Worm (Caenorhabditis elegans): ENCODE data around the gene daf-7.

DNA sequence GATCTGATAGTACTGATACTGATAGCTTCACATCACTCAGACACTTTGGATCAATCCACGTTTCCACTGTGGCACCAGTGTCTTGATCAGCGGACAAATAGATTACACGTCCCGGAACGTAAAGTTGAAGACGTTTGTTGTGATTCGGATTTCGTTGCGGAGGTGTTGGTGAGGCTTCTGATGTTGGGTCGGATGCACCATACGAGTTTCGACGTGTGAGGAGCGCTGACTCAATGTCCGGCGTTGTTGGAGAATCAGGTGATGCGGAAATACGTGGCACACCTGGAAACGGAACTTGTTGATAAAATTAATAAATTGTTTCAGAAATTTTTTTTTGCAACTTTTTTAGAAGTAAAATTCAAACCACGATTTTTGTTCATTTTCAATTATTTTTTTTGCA is 32.9 kb upstream of the daf-7 start, which contains the start of gene alh-11:
- TF ChIP-seq hlh-30 (tag; optimal IDR thresholded peaks at IDR 0.05; ENCODE audit: insufficient read depth), result no peak
- TF ChIP-seq lin-39 (tag; optimal IDR thresholded peaks at IDR 0.05), result no peak
- no peak for TF ChIP-seq D1046.2 (GFP tag; IDR thresholded peaks at IDR 0.05)
- TF ChIP-seq ces-1 (GFP tag; optimal IDR thresholded peaks at IDR 0.05), result no peak
- TF ChIP-seq mep-1 (tag; optimal IDR thresholded peaks at IDR 0.05), result no peak
- no peak for TF ChIP-seq hif-1 (tag; optimal IDR thresholded peaks at IDR 0.05)
- no peak for TF ChIP-seq mdl-1 (tag; optimal IDR thresholded peaks at IDR 0.05)
- TF ChIP-seq aly-2 (tag; optimal IDR thresholded peaks at IDR 0.05), result no peak
- TF ChIP-seq nhr-11 (tag; optimal IDR thresholded peaks at IDR 0.05), result no peak
